Worm (Caenorhabditis elegans) whole organism, midembryonic: ENCODE data around the gene der-2.
A peak's percentile ranks its signal among the peaks of the same experiment; 100 is the strongest.

Experiments used
- T22C8.4 ChIP-seq: fragments of 200-800 bp; sonication (Bioruptor generic); IDR thresholded peaks from 2 replicates; pipeline ENCODE4 v1.3.6; 2022; ENCODE audit warnings: missing genetic modification characterization, missing compliant biosample characterization
- cog-1 ChIP-seq: sonication (generic microtip); optimal IDR thresholded peaks from 2 replicates; lab custom pipeline; 2016; ENCODE audit warnings: missing genetic modification characterization, missing compliant biosample characterization
- flt-1 ChIP-seq: fragments of 200-800 bp; sonication (Bioruptor generic); IDR thresholded peaks from 2 replicates; pipeline ENCODE4 v1.3.6; 2022; ENCODE audit warnings: missing genetic modification characterization, missing compliant biosample characterization
- klf-2 ChIP-seq: fragments of 200-800 bp; sonication (Bioruptor generic); conservative IDR thresholded peaks from 2 replicates; pipeline ENCODE4 v1.3.6; 2022; ENCODE audit warnings: missing genetic modification reagents, missing genetic modification characterization, missing compliant biosample characterization
- med-1 ChIP-seq: sonication (generic microtip); optimal IDR thresholded peaks from 2 replicates; lab custom pipeline; 2017; ENCODE audit warnings: missing genetic modification characterization, mild to moderate bottlenecking, missing compliant biosample characterization, antibody characterized with exemption, missing genetic modification reagents; ENCODE audit not compliant: insufficient read depth
- ref-1 ChIP-seq: fragments of 200-800 bp; sonication (Bioruptor generic); conservative IDR thresholded peaks from 2 replicates; pipeline ENCODE4 v1.3.6; 2022; ENCODE audit warnings: missing genetic modification reagents, missing genetic modification characterization, missing compliant biosample characterization
- tab-1 ChIP-seq: fragments of 200-800 bp; sonication (Bioruptor generic); IDR thresholded peaks from 2 replicates; pipeline ENCODE4 v1.3.6; 2022; ENCODE audit warnings: missing genetic modification characterization, missing compliant biosample characterization
- ztf-23 ChIP-seq: fragments of 200-800 bp; sonication (Bioruptor generic); IDR thresholded peaks from 2 replicates; pipeline ENCODE4 v1.3.6; 2022; ENCODE audit warnings: missing genetic modification reagents, missing genetic modification characterization, missing compliant biosample characterization
- ztf-29 ChIP-seq: fragments of 200-800 bp; sonication (Bioruptor generic); IDR thresholded peaks from 2 replicates; pipeline ENCODE4 v1.3.6; 2022; ENCODE audit warnings: missing genetic modification reagents, missing genetic modification characterization, missing compliant biosample characterization

The der-2 gene

ce11 chrIII:7242988-7243387 lies 20.1 kb upstream of the der-2 start, which contains the start of gene osm-10:
Gene osm-10 (plus strand): TSS chrIII:7243280.
- TF ChIP-seq klf-2 (GFP tag; lab: Robert Waterston, UW): no peak
- TF ChIP-seq T22C8.4 (GFP tag; lab: Robert Waterston, UW): no peak
- no peak for TF ChIP-seq ref-1
- no peak for TF ChIP-seq med-1 (GFP tag; lab: Kevin White, UChicago)
- no peak for TF ChIP-seq cog-1 (tag; lab: Kevin White, UChicago)
- no peak for TF ChIP-seq tab-1 (GFP tag; lab: Robert Waterston, UW)
- no peak for TF ChIP-seq flt-1 (GFP tag; lab: Robert Waterston, UW)
- TF ChIP-seq ztf-23 (GFP tag; lab: Robert Waterston, UW): no peak
- TF ChIP-seq ztf-29: no peak

DNA sequence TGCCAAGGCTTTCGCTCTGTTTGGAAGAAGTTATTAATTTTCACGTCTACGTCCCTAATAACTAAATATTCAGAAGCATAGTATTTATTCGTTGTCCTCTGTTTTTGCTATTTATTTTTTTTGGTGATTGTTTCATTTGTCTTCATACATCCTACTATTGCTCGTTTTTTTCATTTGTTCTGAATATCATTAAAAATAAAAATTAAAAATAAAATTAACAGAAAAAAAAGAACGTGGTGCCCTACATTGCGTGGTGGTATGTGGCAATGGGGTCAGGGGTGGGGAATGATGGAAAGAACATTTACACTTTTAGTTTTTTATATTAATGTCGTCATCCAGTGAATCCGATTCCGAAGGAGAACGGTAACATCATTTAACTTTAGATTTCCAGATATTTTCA lies 18.1 kb upstream of the der-2 start, which contains the start of gene ztf-31:
Gene ztf-31, plus strand, starts transcription at position 301 of the 400 bp plus-strand sequence.
- no peak for TF ChIP-seq T22C8.4 (GFP tag; lab: Robert Waterston, UW)
- TF ChIP-seq ztf-23 (GFP tag; lab: Robert Waterston, UW): no peak
- TF ChIP-seq ref-1: no peak
- no peak for TF ChIP-seq tab-1 (GFP tag; lab: Robert Waterston, UW)
- no peak for TF ChIP-seq flt-1 (GFP tag; lab: Robert Waterston, UW)
- no peak for TF ChIP-seq med-1 (GFP tag; lab: Kevin White, UChicago)
- TF ChIP-seq klf-2 (GFP tag; lab: Robert Waterston, UW): no peak
- TF ChIP-seq cog-1 (tag; lab: Kevin White, UChicago): no peak
- TF ChIP-seq ztf-29: no peak

ce11 chrIII:7239416-7239815 lies 16.5 kb upstream of the der-2 start:
- TF ChIP-seq ztf-23 (GFP tag; lab: Robert Waterston, UW): no peak
- TF ChIP-seq cog-1 (tag; lab: Kevin White, UChicago): no peak
- no peak for TF ChIP-seq med-1 (GFP tag; lab: Kevin White, UChicago)
- no peak for TF ChIP-seq ztf-29
- TF ChIP-seq flt-1 (GFP tag; lab: Robert Waterston, UW): no peak
- no peak for TF ChIP-seq tab-1 (GFP tag; lab: Robert Waterston, UW)
- no peak for TF ChIP-seq klf-2 (GFP tag; lab: Robert Waterston, UW)
- no peak for TF ChIP-seq T22C8.4 (GFP tag; lab: Robert Waterston, UW)

ce11 chrIII:7238727-7239126 lies 15.8 kb upstream of the der-2 start, which contains the start of gene pars-1:
Gene pars-1 (plus strand): TSS chrIII:7239027.
- TF ChIP-seq ref-1 (no peak), klf-2 (GFP tag; lab: Robert Waterston, UW) (no peak), ztf-29 (no peak), T22C8.4 (GFP tag; lab: Robert Waterston, UW) (no peak), tab-1 (GFP tag; lab: Robert Waterston, UW) (no peak), med-1 (GFP tag; lab: Kevin White, UChicago) (no peak), flt-1 (GFP tag; lab: Robert Waterston, UW) (no peak), cog-1 (tag; lab: Kevin White, UChicago) (no peak), ztf-23 (GFP tag; lab: Robert Waterston, UW) (no peak)

ce11 chrIII:7234148-7234547 lies 11.2 kb upstream of the der-2 start, which contains the start of gene ndus-8:
Gene ndus-8 (minus strand): TSS chrIII:7234202.
- peak; percentile 21 for TF ChIP-seq cog-1 (tag; lab: Kevin White, UChicago)
- no peak for TF ChIP-seq med-1 (GFP tag; lab: Kevin White, UChicago)

- TF ChIP-seq ztf-29: no peak
- no peak for TF ChIP-seq ref-1
- no peak for TF ChIP-seq cog-1 (tag; lab: Kevin White, UChicago)
- no peak for TF ChIP-seq flt-1 (GFP tag; lab: Robert Waterston, UW)
- TF ChIP-seq ztf-23 (GFP tag; lab: Robert Waterston, UW): no peak
Observed at ce11 chrIII:7232782-7233181, 9.9 kb upstream of the der-2 start, which contains the start of gene adr-2. Gene adr-2 (minus strand): TSS chrIII:7232882.

DNA sequence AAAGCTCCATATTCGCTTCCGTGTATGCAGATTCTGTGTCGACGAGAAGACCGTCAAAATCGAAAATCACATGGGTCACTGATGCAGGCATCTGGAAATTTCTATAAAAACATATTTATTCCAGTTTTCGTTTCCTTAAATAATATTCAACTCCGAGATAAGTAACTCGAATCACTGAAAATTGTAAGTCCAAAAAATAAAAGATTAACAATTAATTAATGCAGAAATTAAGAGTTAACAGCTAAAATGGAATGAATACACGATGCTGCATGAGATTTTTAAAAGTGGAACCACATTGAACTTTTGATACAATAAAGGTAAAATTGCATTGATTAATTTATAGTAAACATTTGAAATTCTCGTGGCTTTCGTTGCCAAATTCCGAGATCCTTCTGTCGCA lies 7.9 kb upstream of the der-2 start, which contains the start of gene R151.10:
Gene R151.10, minus strand, starts transcription at position 101 of the 400 bp plus-strand sequence.
- TF ChIP-seq med-1 (GFP tag; lab: Kevin White, UChicago): no peak
- no peak for TF ChIP-seq ztf-29

DNA sequence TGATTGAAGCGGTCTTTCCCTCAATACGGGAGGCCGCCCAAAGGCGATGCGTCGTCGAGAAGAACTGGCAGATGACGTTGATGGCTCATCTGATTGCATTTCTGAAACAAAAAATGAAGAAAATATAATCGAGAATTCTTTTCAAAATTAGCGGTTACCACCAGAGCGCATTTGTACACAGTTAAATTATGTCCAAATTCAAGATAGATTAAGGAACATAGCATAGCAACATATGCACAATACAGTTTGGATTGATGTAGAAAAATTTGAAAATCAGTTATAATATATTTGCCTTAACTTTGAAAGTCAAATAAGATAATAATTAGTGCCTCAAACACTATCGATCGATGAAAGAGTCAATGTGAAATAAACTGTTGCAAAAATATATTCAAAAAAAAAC lies 6.8 kb upstream of the der-2 start, which contains the start of gene R151.8:
Gene R151.8, minus strand, starts transcription at position 101 of the 400 bp plus-strand sequence.
- no peak for TF ChIP-seq med-1 (GFP tag; lab: Kevin White, UChicago)
- no peak for TF ChIP-seq tab-1 (GFP tag; lab: Robert Waterston, UW)
- no peak for TF ChIP-seq cog-1 (tag; lab: Kevin White, UChicago)
- TF ChIP-seq ztf-29: no peak
- TF ChIP-seq ztf-23 (GFP tag; lab: Robert Waterston, UW): no peak
- no peak for TF ChIP-seq klf-2 (GFP tag; lab: Robert Waterston, UW)

ce11 chrIII:7226607-7227006 lies 3.7 kb upstream of the der-2 start, which contains the start of gene hsp-75:
Gene hsp-75 (minus strand): TSS chrIII:7226707.
- TF ChIP-seq ref-1 (no peak), T22C8.4 (GFP tag; lab: Robert Waterston, UW) (no peak), tab-1 (GFP tag; lab: Robert Waterston, UW) (no peak), flt-1 (GFP tag; lab: Robert Waterston, UW) (no peak), med-1 (GFP tag; lab: Kevin White, UChicago) (no peak), cog-1 (tag; lab: Kevin White, UChicago) (no peak), ztf-23 (GFP tag; lab: Robert Waterston, UW) (no peak)

DNA sequence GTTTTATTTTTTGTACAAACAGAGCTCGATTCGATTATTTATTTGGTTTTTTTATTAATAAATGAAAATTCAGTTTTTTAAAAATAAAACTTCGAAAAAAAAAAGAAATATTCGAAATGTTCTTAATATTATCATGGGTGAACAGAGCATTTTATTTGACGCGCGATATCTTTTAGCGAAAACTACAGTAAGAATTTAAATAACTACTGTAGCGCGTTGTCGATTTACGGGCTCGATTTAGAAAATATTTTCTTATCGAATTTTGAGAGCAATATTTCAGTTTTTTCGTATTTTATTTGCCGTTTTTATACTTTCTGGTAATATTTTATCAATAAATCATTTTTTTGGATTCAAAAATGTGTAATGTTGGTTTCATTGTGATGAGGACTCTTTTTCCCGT lies 1.8 kb downstream of the der-2 start:
- TF ChIP-seq T22C8.4 (GFP tag; lab: Robert Waterston, UW) (no peak), cog-1 (tag; lab: Kevin White, UChicago) (no peak), ztf-29 (no peak), flt-1 (GFP tag; lab: Robert Waterston, UW) (no peak), klf-2 (GFP tag; lab: Robert Waterston, UW) (no peak), ztf-23 (GFP tag; lab: Robert Waterston, UW) (no peak), tab-1 (GFP tag; lab: Robert Waterston, UW) (no peak), ref-1 (no peak), med-1 (GFP tag; lab: Kevin White, UChicago) (no peak)
